Worm (Caenorhabditis elegans) whole organism, L2 larva: ENCODE measurements around the gene smc-5.

ENCODE experiments used
- R02D3.7 ChIP-seq: fragments of 150-350 bp; optimal IDR thresholded peaks from 2 replicates; lab custom pipeline; 2014; ENCODE audit warnings: missing biosample characterization, missing genetic modification characterization
- blmp-1 ChIP-seq: sonication (generic microtip); optimal IDR thresholded peaks from 2 replicates; lab custom pipeline; 2017; ENCODE audit warnings: missing genetic modification characterization, mild to moderate bottlenecking, missing compliant biosample characterization, antibody characterized with exemption, moderate library complexity; ENCODE audit not compliant: insufficient read depth
- elt-1 ChIP-seq: fragments of 150-350 bp; optimal IDR thresholded peaks from 2 replicates; lab custom pipeline; 2014; ENCODE audit warnings: missing biosample characterization, missing genetic modification characterization
- mdl-1 ChIP-seq, 2 experiments: fragments of 150-350 bp in 1 of 2; sonication (generic microtip) in 1 of 2; optimal IDR thresholded peaks; 2 replicates each; lab custom pipeline; 2017; ENCODE audit warnings: missing biosample characterization in 2 of 2, missing genetic modification characterization in 2 of 2
- nhr-237 ChIP-seq: fragments of 150-350 bp; optimal IDR thresholded peaks from 2 replicates; lab custom pipeline; 2014; ENCODE audit warnings: missing biosample characterization, missing genetic modification characterization
- snpc-4 ChIP-seq: fragments of 150-350 bp; optimal IDR thresholded peaks from 2 replicates; lab custom pipeline; 2014; ENCODE audit warnings: missing biosample characterization, missing genetic modification characterization
- unc-55 ChIP-seq: fragments of 150-350 bp; sonication (generic microtip); optimal IDR thresholded peaks from 3 replicates; lab custom pipeline; 2014; ENCODE audit warnings: missing biosample characterization, missing genetic modification reagents, missing genetic modification characterization
- unc-62 ChIP-seq: fragments of 150-350 bp; optimal IDR thresholded peaks from 2 replicates; lab custom pipeline; 2014; ENCODE audit warnings: missing biosample characterization, missing genetic modification reagents, missing genetic modification characterization
- ztf-11 ChIP-seq: sonication (generic microtip); optimal IDR thresholded peaks from 2 replicates; lab custom pipeline; 2017; ENCODE audit warnings: missing biosample characterization, missing genetic modification characterization

ce11 chrII:5046209-5047200, 15.4 kb upstream of the smc-5 start:
- TF ChIP-seq mdl-1 (tag; optimal IDR thresholded peaks at IDR 0.05; lab: Kevin White, UChicago) (no peak), R02D3.7 (tag; lab: Kevin White, UChicago) (no peak), elt-1 (no peak), ztf-11 (no peak), nhr-237 (no peak), snpc-4 (tag; lab: Kevin White, UChicago) (no peak), unc-55 (peak; percentile 46), unc-62 (GFP tag; lab: Kevin White, UChicago) (no peak), blmp-1 (tag; lab: Kevin White, UChicago) (no peak)
